Fruit fly (Drosophila melanogaster) whole organism, embryonic: Measurements from ENCODE around the gene Zasp66.
A peak's percentile ranks its signal among the peaks of the same experiment; 100 is the strongest.

Source experiments
- ATbp ChIP-seq: fragments of 200-800 bp; sonication (Bioruptor generic); optimal IDR thresholded peaks from 2 replicates; lab custom pipeline; 2017; ENCODE audit warnings: missing biosample characterization, mild to moderate bottlenecking, missing genetic modification characterization, missing genetic modification reagents
- Atf-2 ChIP-seq: fragments of 200-800 bp; sonication (Bioruptor generic); optimal IDR thresholded peaks from 2 replicates; lab custom pipeline; 2016; ENCODE audit warnings: missing biosample characterization, missing genetic modification characterization
- Awh ChIP-seq: fragments of 200-800 bp; sonication (Bioruptor generic); IDR thresholded peaks from 2 replicates; pipeline ENCODE4, ENCODE4 v1.3.6; 2022; ENCODE audit warnings: missing biosample characterization, missing genetic modification characterization
- BEAF-32 ChIP-seq: fragments of 200-800 bp; sonication (Bioruptor generic); optimal IDR thresholded peaks from 3 replicates; lab custom pipeline; 2017; ENCODE audit warnings: missing biosample characterization, missing genetic modification characterization, mild to moderate bottlenecking, moderate library complexity, missing genetic modification reagents
- CG13624 ChIP-seq: fragments of 200-800 bp; sonication (Bioruptor generic); optimal IDR thresholded peaks from 2 replicates; lab custom pipeline; 2016; ENCODE audit warnings: missing biosample characterization, missing genetic modification characterization
- CG13894 ChIP-seq: fragments of 200-800 bp; sonication (Bioruptor generic); optimal IDR thresholded peaks from 3 replicates; lab custom pipeline; 2018; ENCODE audit warnings: missing biosample characterization, mild to moderate bottlenecking, missing genetic modification characterization, moderate library complexity
- CG14014 ChIP-seq: fragments of 200-800 bp; sonication (Bioruptor generic); IDR thresholded peaks from 2 replicates; pipeline ENCODE4 v1.3.6; 2022; ENCODE audit warnings: missing biosample characterization, missing genetic modification characterization
- CG15696 ChIP-seq: fragments of 200-800 bp; sonication (Bioruptor generic); optimal IDR thresholded peaks from 2 replicates; lab custom pipeline; 2019; ENCODE audit warnings: missing biosample characterization, mild to moderate bottlenecking, missing genetic modification characterization, moderate library complexity
- CG1832 ChIP-seq: fragments of 200-800 bp; sonication (Bioruptor generic); optimal IDR thresholded peaks from 2 replicates; lab custom pipeline; 2017; ENCODE audit warnings: missing biosample characterization, mild to moderate bottlenecking, missing genetic modification characterization, inconsistent platforms
- CG3847 ChIP-seq: fragments of 200-800 bp; sonication (Bioruptor generic); IDR thresholded peaks from 2 replicates; pipeline ENCODE4 v1.3.6; 2022; ENCODE audit warnings: missing biosample characterization, missing genetic modification characterization
- CG4730 ChIP-seq: fragments of 200-800 bp; sonication (Bioruptor generic); IDR thresholded peaks from 2 replicates; pipeline ENCODE4 v1.3.6; 2022; ENCODE audit warnings: missing biosample characterization, missing genetic modification characterization
- CG6175 ChIP-seq: fragments of 200-800 bp; sonication (Bioruptor generic); IDR thresholded peaks from 3 replicates; pipeline ENCODE4 v1.3.6; 2022; ENCODE audit warnings: missing biosample characterization, missing genetic modification characterization
- CG6813 ChIP-seq: fragments of 200-800 bp; sonication (Bioruptor generic); optimal IDR thresholded peaks from 2 replicates; lab custom pipeline; 2017; ENCODE audit warnings: missing biosample characterization, missing genetic modification characterization, mild to moderate bottlenecking, moderate library complexity, missing genetic modification reagents
- CG7372 ChIP-seq: fragments of 200-800 bp; sonication (Bioruptor generic); IDR thresholded peaks from 2 replicates; pipeline ENCODE4 v1.3.6; 2022; ENCODE audit warnings: missing biosample characterization, missing genetic modification characterization
- CG7987 ChIP-seq: fragments of 200-800 bp; sonication (Bioruptor generic); optimal IDR thresholded peaks from 2 replicates; lab custom pipeline; 2018; ENCODE audit warnings: missing biosample characterization, mild to moderate bottlenecking, missing genetic modification characterization, moderate library complexity
- CG8359 ChIP-seq: fragments of 200-800 bp; sonication (Bioruptor generic); optimal IDR thresholded peaks from 2 replicates; lab custom pipeline; 2017; ENCODE audit warnings: missing biosample characterization, mild to moderate bottlenecking, missing genetic modification characterization, borderline replicate concordance
- CG9876 ChIP-seq: fragments of 200-800 bp; sonication (Bioruptor generic); optimal IDR thresholded peaks from 2 replicates; lab custom pipeline; 2016; ENCODE audit warnings: missing biosample characterization, missing genetic modification characterization
- CG9932 ChIP-seq: fragments of 200-800 bp; sonication (Bioruptor generic); IDR thresholded peaks from 2 replicates; pipeline ENCODE4 v1.3.6; 2022; ENCODE audit warnings: missing biosample characterization, missing genetic modification characterization
- CHES-1-like ChIP-seq: fragments of 200-800 bp; sonication (Bioruptor generic); optimal IDR thresholded peaks from 2 replicates; lab custom pipeline; 2016; ENCODE audit warnings: missing biosample characterization, missing genetic modification characterization
- Chrac-16 ChIP-seq: fragments of 200-800 bp; sonication (Bioruptor generic); optimal IDR thresholded peaks from 3 replicates; lab custom pipeline; 2016; ENCODE audit warnings: missing biosample characterization, missing genetic modification characterization
- Dip3 ChIP-seq: fragments of 200-800 bp; sonication (Bioruptor generic); optimal IDR thresholded peaks from 3 replicates; lab custom pipeline; 2016; ENCODE audit warnings: missing biosample characterization, missing genetic modification characterization
- MBD-R2 ChIP-seq: fragments of 200-800 bp; sonication (Bioruptor generic); IDR thresholded peaks from 2 replicates; pipeline ENCODE4 v1.3.6; 2022; ENCODE audit warnings: missing biosample characterization, missing genetic modification characterization
- MTF-1 ChIP-seq: fragments of 200-800 bp; sonication (Bioruptor generic); optimal IDR thresholded peaks from 2 replicates; lab custom pipeline; 2018; ENCODE audit warnings: missing biosample characterization, mild to moderate bottlenecking, missing genetic modification characterization, borderline replicate concordance
- Med ChIP-seq: fragments of 200-800 bp; sonication (Bioruptor generic); peaks from one replicate; lab custom pipeline; 2016; ENCODE audit warnings: missing biosample characterization, missing genetic modification characterization, mild to moderate bottlenecking, inconsistent platforms, moderate library complexity
- Mrtf ChIP-seq: fragments of 200-800 bp; sonication (Bioruptor generic); IDR thresholded peaks from 3 replicates; pipeline ENCODE4 v1.3.6; 2022; ENCODE audit warnings: missing biosample characterization, missing genetic modification characterization
- Myb ChIP-seq: fragments of 200-800 bp; sonication (Bioruptor generic); optimal IDR thresholded peaks from 2 replicates; lab custom pipeline; 2016; ENCODE audit warnings: missing biosample characterization, missing genetic modification characterization
- NFAT ChIP-seq: fragments of 200-800 bp; sonication (Bioruptor generic); IDR thresholded peaks from 2 replicates; pipeline ENCODE4 v1.3.6; 2022; ENCODE audit warnings: missing biosample characterization, missing genetic modification characterization
- Opbp ChIP-seq: fragments of 200-800 bp; sonication (Bioruptor generic); IDR thresholded peaks from 3 replicates; pipeline ENCODE4 v1.3.6; 2022; ENCODE audit warnings: missing biosample characterization, missing genetic modification characterization; ENCODE audit not compliant: partially characterized antibody
- Sin3A ChIP-seq: fragments of >200 bp; optimal IDR thresholded peaks from 2 replicates; lab custom pipeline; 2018
- Trl ChIP-seq, 3 experiments: fragments of >200 bp in 2 of 3; fragments of 200-800 bp in 1 of 3; sonication (Bioruptor generic) in 1 of 3; optimal IDR thresholded peaks; 2 replicates in 1 of 3; 3 replicates in 2 of 3; lab custom pipeline; 2016 to 2017; ENCODE audit warnings: missing biosample characterization in 1 of 3, missing genetic modification characterization in 1 of 3
- Vsx1 ChIP-seq: fragments of 200-800 bp; sonication (Bioruptor generic); optimal IDR thresholded peaks from 2 replicates; lab custom pipeline; 2017; ENCODE audit warnings: missing biosample characterization, mild to moderate bottlenecking, missing genetic modification characterization, missing genetic modification reagents
- abd-A ChIP-seq: fragments of 200-800 bp; sonication (Bioruptor generic); optimal IDR thresholded peaks from 3 replicates; lab custom pipeline; 2019; ENCODE audit warnings: missing biosample characterization, mild to moderate bottlenecking, missing genetic modification characterization, moderate library complexity
- ara ChIP-seq: fragments of 200-800 bp; sonication (Bioruptor generic); IDR thresholded peaks from 2 replicates; pipeline ENCODE4 v1.3.6; 2022; ENCODE audit warnings: missing biosample characterization, missing genetic modification characterization
- chn ChIP-seq: fragments of 200-800 bp; sonication (Bioruptor generic); optimal IDR thresholded peaks from 2 replicates; lab custom pipeline; 2016; ENCODE audit warnings: missing biosample characterization, missing genetic modification characterization
- ewg ChIP-seq: fragments of 200-800 bp; sonication (Bioruptor generic); optimal IDR thresholded peaks from 3 replicates; lab custom pipeline; 2017; ENCODE audit warnings: mild to moderate bottlenecking, missing biosample characterization, missing genetic modification reagents, missing genetic modification characterization
- ftz-f1 ChIP-seq: fragments of 200-800 bp; sonication (Bioruptor generic); optimal IDR thresholded peaks from 2 replicates; lab custom pipeline; 2016; ENCODE audit warnings: missing biosample characterization, missing genetic modification characterization
- grn ChIP-seq: fragments of 200-800 bp; sonication (Bioruptor generic); optimal IDR thresholded peaks from 3 replicates; lab custom pipeline; 2017; ENCODE audit warnings: missing biosample characterization, missing genetic modification characterization
- inv ChIP-seq: fragments of 200-800 bp; sonication (Bioruptor generic); IDR thresholded peaks from 2 replicates; pipeline ENCODE4 v1.3.6; 2022; ENCODE audit warnings: missing biosample characterization, missing genetic modification characterization; ENCODE audit not compliant: partially characterized antibody
- mam ChIP-seq: fragments of 200-800 bp; sonication (Bioruptor generic); optimal IDR thresholded peaks from 3 replicates; lab custom pipeline; 2016; ENCODE audit warnings: missing biosample characterization, missing genetic modification characterization
- pan ChIP-seq, 4 experiments: fragments of >200 bp in 3 of 4; fragments of 200-800 bp in 1 of 4; sonication (Bioruptor generic) in 1 of 4; optimal IDR thresholded peaks in 3 of 4; IDR thresholded peaks in 1 of 4; 2 replicates each; pipeline versions ENCODE4 v1.3.6 to Lab custom; 2017 to 2022; ENCODE audit warnings: missing biosample characterization in 2 of 4, missing genetic modification characterization in 2 of 4, mixed read lengths in 1 of 4
- pb ChIP-seq: fragments of 200-800 bp; sonication (Bioruptor generic); optimal IDR thresholded peaks from 3 replicates; lab custom pipeline; 2016; ENCODE audit warnings: missing biosample characterization, missing genetic modification characterization
- schlank ChIP-seq: fragments of 200-800 bp; sonication (Bioruptor generic); optimal IDR thresholded peaks from 2 replicates; lab custom pipeline; 2018; ENCODE audit warnings: missing biosample characterization, mild to moderate bottlenecking, missing genetic modification characterization
- sens ChIP-seq: fragments of 200-800 bp; sonication (Bioruptor generic); peaks from one replicate; lab custom pipeline; 2016; ENCODE audit warnings: missing biosample characterization, missing genetic modification characterization
- sima ChIP-seq: fragments of 200-800 bp; sonication (Bioruptor generic); optimal IDR thresholded peaks from 2 replicates; lab custom pipeline; 2016; ENCODE audit warnings: missing biosample characterization, missing genetic modification characterization
- ssp ChIP-seq: fragments of 200-800 bp; sonication (Bioruptor generic); IDR thresholded peaks from 2 replicates; pipeline ENCODE4 v1.3.6; 2022; ENCODE audit warnings: missing biosample characterization, missing genetic modification characterization
- tgo ChIP-seq: fragments of 200-800 bp; sonication (Bioruptor generic); IDR thresholded peaks from 3 replicates; pipeline ENCODE4 v1.3.6; 2022; ENCODE audit warnings: missing biosample characterization, missing genetic modification characterization
- tna ChIP-seq: fragments of 200-800 bp; sonication (Bioruptor generic); IDR thresholded peaks from 2 replicates; pipeline ENCODE4 v1.3.6; 2022; ENCODE audit warnings: missing biosample characterization, missing genetic modification characterization; ENCODE audit not compliant: partially characterized antibody
- wdn ChIP-seq: fragments of 200-800 bp; sonication (Bioruptor generic); IDR thresholded peaks from 2 replicates; pipeline ENCODE4 v1.3.6; 2022; ENCODE audit warnings: missing biosample characterization, missing genetic modification characterization
- zfh2 ChIP-seq: fragments of 200-800 bp; sonication (Bioruptor generic); optimal IDR thresholded peaks from 2 replicates; lab custom pipeline; 2016; ENCODE audit warnings: missing biosample characterization, missing genetic modification characterization

The Zasp66 gene

dm6 chr3L:8675029-8675544 is 50.9 kb downstream of the Zasp66 start (continued):
- TF ChIP-seq CG7987 (GFP tag; lab: Kevin White, UChicago) (no peak), Sin3A (lab: Kevin White, UChicago) (no peak), NFAT (no peak; the same call in 1 of the 2 replicates), inv (no peak), CG13624 (no peak), CG14014 (GFP tag; lab: Robert Waterston, UW) (peak; percentile 9; the same call in 1 of the 2 replicates), schlank (tag; lab: Kevin White, UChicago) (peak; percentile 7), CG9932 (peak; percentile 54), tgo (GFP tag; lab: Robert Waterston, UW) (0 out of 3 replicates have a peak, but pooled peaks have one; percentile 14), ssp (GFP tag; lab: Robert Waterston, UW) (0 out of 2 replicates have a peak, but pooled peaks have one; percentile 9), ftz-f1 (GFP tag; lab: Kevin White, UChicago) (peak; percentile 68), CG13894 (tag; lab: Kevin White, UChicago) (no peak), CG9876 (GFP tag; lab: Kevin White, UChicago) (no peak), Trl (optimal IDR thresholded peaks at IDR 0.05; lab: Kevin White, UChicago) (no peak), Trl (GFP tag; optimal IDR thresholded peaks at IDR 0.05; lab: Kevin White, UChicago) (no peak), CHES-1-like (GFP tag; lab: Kevin White, UChicago) (peak; percentile 53), zfh2 (GFP tag; lab: Kevin White, UChicago) (no peak), Dip3 (GFP tag; lab: Kevin White, UChicago) (no peak), CG6175 (GFP tag; lab: Robert Waterston, UW) (peak; percentile 36; the same call in 1 of the 3 replicates), Opbp (GFP tag; lab: Robert Waterston, UW) (0 out of 3 replicates have a peak, but pooled peaks have one; percentile 7), pb (GFP tag; lab: Kevin White, UChicago) (peak; percentile 20), CG1832 (GFP tag; lab: Kevin White, UChicago) (peak; percentile 7), abd-A (tag; lab: Kevin White, UChicago) (no peak), Med (peak; percentile 83), ATbp (GFP tag; lab: Kevin White, UChicago) (no peak), Awh (GFP tag; lab: Robert Waterston, UW) (peak; percentile 10; the same call in 1 of the 2 replicates), BEAF-32 (GFP tag; lab: Kevin White, UChicago) (no peak)

dm6 chr3L:8675545-8676084 is 51.4 kb downstream of the Zasp66 start, which contains the start of gene hry:
TSS of gene hry (plus strand) at chr3L:8675759.
- peak; percentile 79 for TF ChIP-seq sens
- TF ChIP-seq pan (optimal IDR thresholded peaks at IDR 0.05; lab: Kevin White, UChicago) = no peak
- TF ChIP-seq pan (GFP tag; optimal IDR thresholded peaks at IDR 0.05 in 1 of 2, IDR thresholded peaks at IDR 0.05 in 1 of 2) = peak in 1 of 2 experiments; percentile 61
- 0 out of 2 replicates have a peak, but pooled peaks have one; percentile 14 for TF ChIP-seq ara (GFP tag; lab: Robert Waterston, UW)
- TF ChIP-seq mam (GFP tag; lab: Kevin White, UChicago) = no peak
- 0 out of 2 replicates have a peak, but pooled peaks have one; percentile 17 for TF ChIP-seq CG3847 (GFP tag; lab: Robert Waterston, UW)
- 0 out of 2 replicates have a peak, but pooled peaks have one; percentile 32 for TF ChIP-seq tna
- no peak for TF ChIP-seq Mrtf
- no peak for TF ChIP-seq MBD-R2 (GFP tag; lab: Robert Waterston, UW)
- TF ChIP-seq CG7372 (GFP tag; lab: Robert Waterston, UW) = peak; percentile 94
- TF ChIP-seq wdn = no peak
- TF ChIP-seq CG15696 (tag; lab: Kevin White, UChicago) = peak; percentile 3
- no peak for TF ChIP-seq Myb (GFP tag; lab: Kevin White, UChicago)
- peak; percentile 13 for TF ChIP-seq chn (GFP tag; lab: Kevin White, UChicago)
- TF ChIP-seq MTF-1 = peak; percentile 33
- TF ChIP-seq CG6813 (GFP tag; lab: Kevin White, UChicago) = peak; percentile 66
- no peak for TF ChIP-seq CG4730
- TF ChIP-seq sima = no peak
- no peak for TF ChIP-seq Chrac-16
- TF ChIP-seq CG8359 = peak; percentile 88
- peak; percentile 43 for TF ChIP-seq Vsx1 (GFP tag; lab: Kevin White, UChicago)
- TF ChIP-seq Atf-2 = no peak
- TF ChIP-seq grn (GFP tag; lab: Kevin White, UChicago) = peak; percentile 52
- no peak for TF ChIP-seq ewg
